Worm (Caenorhabditis elegans) whole organism, late embryonic: ENCODE data around the gene ins-14.
"Not testable (repeated sequence)": the region's sequence is repeated elsewhere in the genome, so short reads cannot be mapped to it uniquely, and the experiment has no call there.

Experiments used
- ets-4 ChIP-seq: sonication (generic microtip); optimal IDR thresholded peaks from 2 replicates; lab custom pipeline; 2016; ENCODE audit warnings: missing genetic modification characterization, missing compliant biosample characterization
- fkh-10 ChIP-seq: fragments of 150-350 bp; optimal IDR thresholded peaks from 2 replicates; lab custom pipeline; 2014; ENCODE audit warnings: missing biosample characterization, missing genetic modification reagents, missing genetic modification characterization
- hlh-8 ChIP-seq: sonication (generic microtip); optimal IDR thresholded peaks from 2 replicates; lab custom pipeline; 2016; ENCODE audit warnings: missing genotype, missing genetic modification characterization, missing compliant biosample characterization
- pha-2 ChIP-seq: sonication (generic microtip); optimal IDR thresholded peaks from 2 replicates; lab custom pipeline; 2017; ENCODE audit warnings: mild to moderate bottlenecking, missing genetic modification characterization, missing compliant biosample characterization
- pha-4 ChIP-seq: fragments of 150-350 bp; optimal IDR thresholded peaks from 2 replicates; lab custom pipeline; 2018; ENCODE audit warnings: missing biosample characterization, missing genetic modification reagents, missing genetic modification characterization
- sox-4 ChIP-seq: sonication (generic microtip); optimal IDR thresholded peaks from 2 replicates; lab custom pipeline; 2017; ENCODE audit warnings: mild to moderate bottlenecking, missing genetic modification characterization, inconsistent platforms, missing compliant biosample characterization
- tbx-2 ChIP-seq: sonication (generic microtip); optimal IDR thresholded peaks from 2 replicates; lab custom pipeline; 2016; ENCODE audit warnings: missing genetic modification characterization, missing compliant biosample characterization

DNA sequence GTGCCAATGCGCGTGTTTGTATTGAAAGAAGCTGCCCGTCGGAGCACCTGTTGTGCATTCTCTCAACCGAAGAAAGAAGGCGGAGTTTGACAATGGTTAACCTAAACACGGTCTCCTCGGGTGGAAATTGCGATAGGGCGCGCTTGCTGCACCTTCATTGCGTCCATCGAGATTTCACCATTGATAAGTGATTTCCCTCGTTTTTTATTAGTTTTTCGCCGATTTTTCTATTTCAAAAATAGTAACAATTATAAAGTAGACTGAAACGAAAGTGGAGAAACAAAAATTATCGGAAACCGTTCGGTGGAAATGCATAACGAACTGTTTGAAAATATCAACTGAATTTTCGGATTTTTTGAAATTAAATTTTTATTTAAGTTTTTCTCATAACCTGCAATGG is 29.5 kb upstream of the ins-14 start, which contains the start of gene agr-1:
- TF ChIP-seq pha-4 (tag; lab: Kevin White, UChicago); pha-2; ets-4 (tag; lab: Kevin White, UChicago); sox-4 (tag; lab: Kevin White, UChicago); tbx-2 (tag; lab: Kevin White, UChicago); hlh-8 (tag; lab: Kevin White, UChicago); fkh-10 (GFP tag; lab: Kevin White, UChicago): not testable (repeated sequence)
